Fruit fly (Drosophila melanogaster) whole organism, embryonic: Measurements from ENCODE around the gene Ir20a.

Source experiments
- CG11504 ChIP-seq: fragments of 200-800 bp; sonication (Bioruptor generic); optimal IDR thresholded peaks from 3 replicates; lab custom pipeline; 2019; ENCODE audit warnings: missing biosample characterization, mild to moderate bottlenecking, missing genetic modification characterization, moderate library complexity
- CG12236 ChIP-seq: fragments of 200-800 bp; sonication (Bioruptor generic); optimal IDR thresholded peaks from 2 replicates; lab custom pipeline; 2016; ENCODE audit warnings: missing biosample characterization, missing genetic modification characterization
- CG12744 ChIP-seq: fragments of 200-800 bp; sonication (Bioruptor generic); optimal IDR thresholded peaks from 2 replicates; lab custom pipeline; 2016; ENCODE audit warnings: missing biosample characterization, missing genetic modification characterization
- CG12769 ChIP-seq: fragments of 200-800 bp; sonication (Bioruptor generic); optimal IDR thresholded peaks from 2 replicates; lab custom pipeline; 2019; ENCODE audit warnings: missing biosample characterization, mild to moderate bottlenecking, missing genetic modification characterization, moderate library complexity
- CG13624 ChIP-seq: fragments of 200-800 bp; sonication (Bioruptor generic); optimal IDR thresholded peaks from 2 replicates; lab custom pipeline; 2016; ENCODE audit warnings: missing biosample characterization, missing genetic modification characterization
- CG13894 ChIP-seq: fragments of 200-800 bp; sonication (Bioruptor generic); optimal IDR thresholded peaks from 3 replicates; lab custom pipeline; 2018; ENCODE audit warnings: missing biosample characterization, mild to moderate bottlenecking, missing genetic modification characterization, moderate library complexity
- CG15269 ChIP-seq: fragments of 200-800 bp; sonication (Bioruptor generic); optimal IDR thresholded peaks from 2 replicates; lab custom pipeline; 2018; ENCODE audit warnings: missing biosample characterization, mild to moderate bottlenecking, missing genetic modification characterization, moderate library complexity
- CG15696 ChIP-seq: fragments of 200-800 bp; sonication (Bioruptor generic); optimal IDR thresholded peaks from 2 replicates; lab custom pipeline; 2019; ENCODE audit warnings: missing biosample characterization, mild to moderate bottlenecking, missing genetic modification characterization, moderate library complexity
- CG16813 ChIP-seq: fragments of 200-800 bp; sonication (Bioruptor generic); IDR thresholded peaks from 3 replicates; pipeline ENCODE4 v1.3.6; 2022; ENCODE audit warnings: missing biosample characterization, missing genetic modification characterization; ENCODE audit not compliant: partially characterized antibody
- CG18262 ChIP-seq: fragments of 200-800 bp; optimal IDR thresholded peaks from 3 replicates; lab custom pipeline; 2019; ENCODE audit warnings: missing biosample characterization, mild to moderate bottlenecking, missing genetic modification characterization, moderate library complexity
- CG18764 ChIP-seq: fragments of 200-800 bp; sonication (Bioruptor generic); optimal IDR thresholded peaks from 3 replicates; lab custom pipeline; 2016; ENCODE audit warnings: missing biosample characterization, missing genetic modification characterization
- CG30403 ChIP-seq: fragments of 200-800 bp; sonication (Bioruptor generic); optimal IDR thresholded peaks from 3 replicates; lab custom pipeline; 2016; ENCODE audit warnings: missing biosample characterization, missing genetic modification characterization
- CG34422 ChIP-seq: fragments of 200-800 bp; sonication (Bioruptor generic); IDR thresholded peaks from 3 replicates; pipeline ENCODE4 v1.3.6; 2022; ENCODE audit warnings: missing biosample characterization, missing genetic modification characterization
- CG4730 ChIP-seq: fragments of 200-800 bp; sonication (Bioruptor generic); IDR thresholded peaks from 2 replicates; pipeline ENCODE4 v1.3.6; 2022; ENCODE audit warnings: missing biosample characterization, missing genetic modification characterization
- CG6272 ChIP-seq: fragments of 200-800 bp; sonication (Bioruptor generic); IDR thresholded peaks from 2 replicates; pipeline ENCODE4 v1.3.6; 2022; ENCODE audit warnings: missing biosample characterization, missing genetic modification characterization
- CG6654 ChIP-seq: fragments of 200-800 bp; sonication (Bioruptor generic); optimal IDR thresholded peaks from 2 replicates; lab custom pipeline; 2017; ENCODE audit warnings: missing biosample characterization, mild to moderate bottlenecking, missing genetic modification characterization
- CG6689 ChIP-seq: fragments of 200-800 bp; sonication (Bioruptor generic); IDR thresholded peaks from 2 replicates; pipeline ENCODE4 v1.3.6; 2022; ENCODE audit warnings: missing biosample characterization, missing genetic modification characterization
- CG7556 ChIP-seq: fragments of 200-800 bp; sonication (Bioruptor generic); optimal IDR thresholded peaks from 2 replicates; lab custom pipeline; 2017; ENCODE audit warnings: missing biosample characterization, mild to moderate bottlenecking, missing genetic modification characterization
- CG8924 ChIP-seq: fragments of 200-800 bp; optimal IDR thresholded peaks from 3 replicates; lab custom pipeline; 2019; ENCODE audit warnings: missing biosample characterization, mild to moderate bottlenecking, missing genetic modification characterization, moderate library complexity
- CG8944 ChIP-seq: fragments of 200-800 bp; sonication (Bioruptor generic); optimal IDR thresholded peaks from 3 replicates; lab custom pipeline; 2016; ENCODE audit warnings: missing biosample characterization, missing genetic modification characterization
- Dp ChIP-seq: fragments of 200-800 bp; sonication (Bioruptor generic); optimal IDR thresholded peaks from 2 replicates; lab custom pipeline; 2018; ENCODE audit warnings: missing biosample characterization, mild to moderate bottlenecking, missing genetic modification characterization, moderate library complexity
- GATAe ChIP-seq: fragments of 200-800 bp; sonication (Bioruptor generic); conservative IDR thresholded peaks from 2 replicates; pipeline ENCODE4 v1.3.6; 2022; ENCODE audit warnings: missing biosample characterization, missing genetic modification characterization
- Hey ChIP-seq: fragments of 200-800 bp; sonication (Bioruptor generic); optimal IDR thresholded peaks from 3 replicates; lab custom pipeline; 2018; ENCODE audit warnings: missing biosample characterization, mild to moderate bottlenecking, missing genetic modification characterization
- Hr51 ChIP-seq, 2 experiments: fragments of 200-800 bp; sonication (Bioruptor generic); optimal IDR thresholded peaks; 2 replicates in 1 of 2; 3 replicates in 1 of 2; lab custom pipeline; 2016 to 2018; ENCODE audit warnings: missing biosample characterization in 2 of 2, missing genetic modification characterization in 2 of 2, mild to moderate bottlenecking in 1 of 2, moderate library complexity in 1 of 2
- MBD-R2 ChIP-seq: fragments of 200-800 bp; sonication (Bioruptor generic); IDR thresholded peaks from 2 replicates; pipeline ENCODE4 v1.3.6; 2022; ENCODE audit warnings: missing biosample characterization, missing genetic modification characterization
- Oaz ChIP-seq: fragments of 200-800 bp; sonication (Bioruptor generic); IDR thresholded peaks from 2 replicates; pipeline ENCODE4 v1.3.6; 2022; ENCODE audit warnings: missing biosample characterization, missing genetic modification characterization
- Oli ChIP-seq: fragments of 200-800 bp; sonication (Bioruptor generic); optimal IDR thresholded peaks from 2 replicates; lab custom pipeline; 2018; ENCODE audit warnings: missing biosample characterization, mild to moderate bottlenecking, missing genetic modification characterization, moderate library complexity
- Ssrp ChIP-seq: fragments of 200-800 bp; sonication (Bioruptor generic); optimal IDR thresholded peaks from 2 replicates; lab custom pipeline; 2018; ENCODE audit warnings: missing biosample characterization, mild to moderate bottlenecking, missing genetic modification characterization, moderate library complexity
- Vsx1 ChIP-seq: fragments of 200-800 bp; sonication (Bioruptor generic); optimal IDR thresholded peaks from 2 replicates; lab custom pipeline; 2017; ENCODE audit warnings: missing biosample characterization, mild to moderate bottlenecking, missing genetic modification characterization, missing genetic modification reagents
- YL-1 ChIP-seq: fragments of 200-800 bp; sonication (Bioruptor generic); optimal IDR thresholded peaks from 3 replicates; lab custom pipeline; 2017; ENCODE audit warnings: missing biosample characterization, mild to moderate bottlenecking, missing genetic modification characterization
- ato ChIP-seq: fragments of 200-800 bp; sonication (Bioruptor generic); IDR thresholded peaks from 2 replicates; pipeline ENCODE4 v1.3.6; 2022; ENCODE audit warnings: missing biosample characterization, missing genetic modification characterization; ENCODE audit not compliant: partially characterized antibody
- dysf ChIP-seq: fragments of 200-800 bp; sonication (Bioruptor generic); IDR thresholded peaks from 3 replicates; pipeline ENCODE4 v1.3.6; 2022; ENCODE audit warnings: missing biosample characterization, missing genetic modification characterization
- esg ChIP-seq: fragments of 200-800 bp; sonication (Bioruptor generic); conservative IDR thresholded peaks from 2 replicates; pipeline ENCODE4 v1.3.6; 2022; ENCODE audit warnings: missing biosample characterization, missing genetic modification characterization
- fd102C ChIP-seq: fragments of 200-800 bp; sonication (Bioruptor generic); optimal IDR thresholded peaks from 2 replicates; lab custom pipeline; 2018; ENCODE audit warnings: missing biosample characterization, mild to moderate bottlenecking, missing genetic modification characterization, moderate library complexity
- gfzf ChIP-seq: fragments of 200-800 bp; sonication (Bioruptor generic); optimal IDR thresholded peaks from 2 replicates; lab custom pipeline; 2016; ENCODE audit warnings: missing biosample characterization, mild to moderate bottlenecking, missing genetic modification characterization, moderate library complexity
- klu ChIP-seq: fragments of 200-800 bp; sonication (Bioruptor generic); IDR thresholded peaks from 2 replicates; pipeline ENCODE4 v1.3.6; 2022; ENCODE audit warnings: missing biosample characterization, missing genetic modification characterization
- knrl ChIP-seq: fragments of 200-800 bp; sonication (Bioruptor generic); IDR thresholded peaks from 3 replicates; pipeline ENCODE4 v1.3.6; 2022; ENCODE audit warnings: missing biosample characterization, missing genetic modification characterization; ENCODE audit not compliant: partially characterized antibody
- lbe ChIP-seq: fragments of 200-800 bp; sonication (Bioruptor generic); optimal IDR thresholded peaks from 2 replicates; lab custom pipeline; 2016; ENCODE audit warnings: missing biosample characterization, mild to moderate bottlenecking, missing genetic modification characterization
- mirr ChIP-seq: fragments of 200-800 bp; sonication (Bioruptor generic); optimal IDR thresholded peaks from 3 replicates; lab custom pipeline; 2018; ENCODE audit warnings: missing biosample characterization, mild to moderate bottlenecking, missing genetic modification characterization
- nau ChIP-seq: fragments of 200-800 bp; sonication (Bioruptor generic); optimal IDR thresholded peaks from 3 replicates; lab custom pipeline; 2017; ENCODE audit warnings: missing biosample characterization, mild to moderate bottlenecking, missing genetic modification characterization, missing genetic modification reagents
- pb ChIP-seq: fragments of 200-800 bp; sonication (Bioruptor generic); optimal IDR thresholded peaks from 3 replicates; lab custom pipeline; 2016; ENCODE audit warnings: missing biosample characterization, missing genetic modification characterization
- sqz ChIP-seq: fragments of 200-800 bp; sonication (Bioruptor generic); optimal IDR thresholded peaks from 3 replicates; lab custom pipeline; 2018; ENCODE audit warnings: missing biosample characterization, mild to moderate bottlenecking, missing genetic modification characterization
- sr ChIP-seq: fragments of 200-800 bp; sonication (Bioruptor generic); IDR thresholded peaks from 3 replicates; pipeline ENCODE4 v1.3.6; 2022; ENCODE audit warnings: missing biosample characterization, missing genetic modification characterization
- stwl ChIP-seq: fragments of 200-800 bp; sonication (Bioruptor generic); optimal IDR thresholded peaks from 3 replicates; lab custom pipeline; 2018; ENCODE audit warnings: missing biosample characterization, mild to moderate bottlenecking, missing genetic modification characterization, moderate library complexity
- tna ChIP-seq: fragments of 200-800 bp; sonication (Bioruptor generic); IDR thresholded peaks from 2 replicates; pipeline ENCODE4 v1.3.6; 2022; ENCODE audit warnings: missing biosample characterization, missing genetic modification characterization; ENCODE audit not compliant: partially characterized antibody
- wdn ChIP-seq: fragments of 200-800 bp; sonication (Bioruptor generic); IDR thresholded peaks from 2 replicates; pipeline ENCODE4 v1.3.6; 2022; ENCODE audit warnings: missing biosample characterization, missing genetic modification characterization
- zen2 ChIP-seq: fragments of 200-800 bp; sonication (Bioruptor generic); IDR thresholded peaks from 3 replicates; pipeline ENCODE4 v1.3.6; 2022; ENCODE audit warnings: missing biosample characterization, missing genetic modification characterization; ENCODE audit not compliant: partially characterized antibody

Gene Ir20a

dm6 chrX:21478845-21479244 lies at the start of gene Ir20a:
Gene Ir20a, minus strand, starts transcription at chrX:21478945.
- TF ChIP-seq MBD-R2 (GFP tag; lab: Robert Waterston, UW) (no peak), knrl (GFP tag; lab: Robert Waterston, UW) (no peak), klu (GFP tag; lab: Robert Waterston, UW) (no peak), CG15269 (no peak)

DNA sequence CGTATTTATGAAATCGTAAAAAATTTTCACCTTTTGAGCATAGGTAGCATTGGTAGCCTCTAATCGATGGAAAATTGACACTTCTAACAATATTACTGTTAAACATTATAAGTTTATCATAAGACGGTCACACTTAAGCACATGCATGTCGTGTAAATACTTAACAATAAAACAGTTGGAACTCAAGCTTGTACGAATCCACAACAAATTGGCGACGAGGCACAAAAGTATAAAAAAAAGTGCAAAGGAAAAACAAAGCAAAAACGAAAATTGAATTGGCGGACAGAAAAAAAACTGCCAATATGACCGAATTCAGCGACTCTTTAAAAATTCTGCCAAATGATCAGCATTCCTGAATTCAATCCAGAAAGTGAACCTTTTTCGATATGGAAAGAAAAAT lies 41.3 kb upstream of the Ir20a start:
- TF ChIP-seq tna (GFP tag; lab: Robert Waterston, UW) (no peak), CG8944 (GFP tag; lab: Kevin White, UChicago) (no peak), gfzf (peak; percentile 5), Vsx1 (GFP tag; lab: Kevin White, UChicago) (no peak), CG12769 (tag; lab: Kevin White, UChicago) (no peak), lbe (no peak), GATAe (GFP tag; lab: Robert Waterston, UW) (0 out of 2 replicates have a peak, but pooled peaks have one; percentile 11), stwl (tag; lab: Kevin White, UChicago) (peak; percentile 26)

DNA sequence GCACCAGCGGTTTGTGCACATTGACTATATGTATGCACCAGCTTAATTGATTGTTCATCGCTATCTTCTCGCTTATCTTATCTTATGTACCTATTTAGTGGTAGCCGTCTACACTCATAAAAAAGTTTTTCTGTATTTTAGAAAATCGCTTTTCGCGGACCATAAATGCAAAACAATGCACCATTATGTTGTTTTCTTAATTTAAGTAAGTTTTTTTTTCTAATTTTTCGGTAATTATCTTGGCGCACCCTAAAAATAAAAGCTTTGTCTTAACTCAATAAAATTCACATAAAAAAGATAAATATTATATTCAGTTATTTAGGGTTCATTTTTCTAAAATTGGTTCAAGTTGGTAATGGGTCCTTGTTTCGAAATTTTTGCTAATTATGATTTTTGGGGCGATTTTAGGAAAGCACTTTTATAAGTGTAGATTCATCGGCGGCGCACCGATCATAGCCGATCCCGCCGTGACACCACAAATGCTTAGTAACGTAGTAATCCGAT lies 40.5 kb upstream of the Ir20a start, which contains the start of gene Cyp6t1:
TSS of gene Cyp6t1 (minus strand) at position 51 of the 504 bp plus-strand sequence.
- no peak for TF ChIP-seq sr (GFP tag; lab: Robert Waterston, UW)
- no peak for TF ChIP-seq pb (GFP tag; lab: Kevin White, UChicago)
- no peak for TF ChIP-seq CG13894 (tag; lab: Kevin White, UChicago)
- TF ChIP-seq dysf (GFP tag; lab: Robert Waterston, UW) = no peak
- no peak for TF ChIP-seq CG6689 (GFP tag; lab: Robert Waterston, UW)
- peak; percentile 29 for TF ChIP-seq Ssrp
- TF ChIP-seq nau (GFP tag; lab: Kevin White, UChicago) = no peak
- no peak for TF ChIP-seq CG18764 (GFP tag; lab: Kevin White, UChicago)
- no peak for TF ChIP-seq Dp (GFP tag; lab: Kevin White, UChicago)
- peak; percentile 18 for TF ChIP-seq CG30403 (GFP tag; lab: Kevin White, UChicago)
- TF ChIP-seq zen2 (GFP tag; lab: Robert Waterston, UW) = no peak
- TF ChIP-seq CG4730 = no peak
- no peak for TF ChIP-seq Oaz (GFP tag; lab: Robert Waterston, UW)
- TF ChIP-seq CG7556 (GFP tag; lab: Kevin White, UChicago) = no peak
- TF ChIP-seq CG6654 (GFP tag; lab: Kevin White, UChicago) = no peak
- TF ChIP-seq CG12744 (GFP tag; lab: Kevin White, UChicago) = no peak
- 0 out of 2 replicates have a peak, but pooled peaks have one; percentile 9 for TF ChIP-seq esg
- TF ChIP-seq Oli (tag; lab: Kevin White, UChicago) = peak; percentile 45
- TF ChIP-seq Hey = no peak
- TF ChIP-seq CG15696 (tag; lab: Kevin White, UChicago) = no peak
- no peak for TF ChIP-seq CG6272
- no peak for TF ChIP-seq YL-1
- no peak for TF ChIP-seq wdn (GFP tag; lab: Robert Waterston, UW)
- no peak for TF ChIP-seq CG18262 (tag; lab: Kevin White, UChicago)
- TF ChIP-seq Hr51 (GFP tag; optimal IDR thresholded peaks at IDR 0.05; lab: Kevin White, UChicago) = peak in 1 of 2 experiments; percentile 50
- no peak for TF ChIP-seq sqz
- no peak for TF ChIP-seq knrl (GFP tag; lab: Robert Waterston, UW)
- TF ChIP-seq CG12236 = no peak
- TF ChIP-seq fd102C (GFP tag; lab: Kevin White, UChicago) = no peak
- TF ChIP-seq CG11504 (tag; lab: Kevin White, UChicago) = peak; percentile 50
- no peak for TF ChIP-seq CG13624 (GFP tag; lab: Kevin White, UChicago)
- TF ChIP-seq CG16813 (GFP tag; lab: Robert Waterston, UW) = no peak
- no peak for TF ChIP-seq ato (GFP tag; lab: Robert Waterston, UW)
- no peak for TF ChIP-seq mirr (GFP tag; lab: Kevin White, UChicago)
- no peak for TF ChIP-seq CG34422 (GFP tag; lab: Robert Waterston, UW)
- TF ChIP-seq CG8924 (tag; lab: Kevin White, UChicago) = no peak
